Fruit fly (Drosophila melanogaster): ENCODE results near the gene NijA.

The NijA gene

DNA sequence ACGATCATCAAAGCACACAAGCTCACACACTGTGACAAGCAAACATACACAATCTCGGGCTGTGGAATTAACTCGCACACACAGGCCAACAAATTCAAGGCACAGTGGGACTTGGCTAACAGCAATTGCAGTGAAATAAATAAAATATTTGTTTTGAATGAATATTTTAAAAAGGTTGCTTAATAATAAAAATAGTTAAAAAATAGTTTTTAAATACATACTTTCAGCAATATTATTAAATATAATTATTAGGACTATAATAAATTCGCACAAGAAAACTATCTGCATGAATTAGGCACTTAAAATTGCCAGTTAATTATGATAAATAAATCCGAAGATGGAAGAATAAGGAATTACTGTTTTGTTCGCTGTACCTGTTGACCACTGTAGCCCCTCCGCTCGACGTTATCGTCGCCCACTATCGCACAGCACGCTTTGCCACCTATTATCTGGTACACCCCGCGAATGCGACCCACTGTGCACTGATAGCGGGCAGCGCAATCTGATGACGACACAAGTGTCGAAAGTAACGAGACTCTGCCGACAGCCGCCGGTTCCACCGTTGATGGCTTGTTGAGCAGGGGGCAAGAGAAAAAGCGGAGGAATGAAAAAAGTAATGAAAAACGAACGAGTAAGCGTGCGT lies 13.8 kb downstream of the NijA start (continued):
- peak; percentile 96 for TF ChIP-seq unpg (GFP tag; optimal IDR thresholded peaks at IDR 0.05)
- peak; percentile 56 for TF ChIP-seq en (GFP tag; optimal IDR thresholded peaks at IDR 0.05)
- TF ChIP-seq oc (tag; optimal IDR thresholded peaks at IDR 0.05): peak; percentile 96
- peak; percentile 96 for TF ChIP-seq wor (GFP tag; IDR thresholded peaks at IDR 0.05)
- peak; percentile 43 for TF ChIP-seq pros (GFP tag; optimal IDR thresholded peaks at IDR 0.05)
- peak in 1 of 2 experiments; percentile 72 for TF ChIP-seq crp (GFP tag; optimal IDR thresholded peaks at IDR 0.05)
- no peak for TF ChIP-seq h (optimal IDR thresholded peaks at IDR 0.05)
- peak; percentile 98 for TF ChIP-seq CG1233 (GFP tag; optimal IDR thresholded peaks at IDR 0.05)
- no peak for TF ChIP-seq pita (GFP tag; optimal IDR thresholded peaks at IDR 0.05)
- peak; percentile 93 for TF ChIP-seq CG11456 (GFP tag; IDR thresholded peaks at IDR 0.05)
- TF ChIP-seq lola (GFP tag; optimal IDR thresholded peaks at IDR 0.05): peak in 1 of 3 experiments; percentile 98
- peak; percentile 99 for TF ChIP-seq CG2678 (tag; optimal IDR thresholded peaks at IDR 0.05)
- TF ChIP-seq CG6854 (GFP tag; optimal IDR thresholded peaks at IDR 0.05): peak; percentile 98
- TF ChIP-seq CG9609 (GFP tag; optimal IDR thresholded peaks at IDR 0.05): peak; percentile 82
- TF ChIP-seq bab2 (GFP tag; optimal IDR thresholded peaks at IDR 0.05): peak; percentile 62
- peak; percentile 89 for TF ChIP-seq gce (GFP tag; IDR thresholded peaks at IDR 0.05)
- peak; percentile 94 for TF ChIP-seq D19B (GFP tag; optimal IDR thresholded peaks at IDR 0.05)
- TF ChIP-seq gcm (GFP tag; optimal IDR thresholded peaks at IDR 0.05): peak; percentile 97
- TF ChIP-seq HLH3B (GFP tag; IDR thresholded peaks at IDR 0.05): peak; percentile 98
- peak; percentile 85 for TF ChIP-seq Adf1 (GFP tag; IDR thresholded peaks at IDR 0.05)
- peak; percentile 94 for TF ChIP-seq otp (GFP tag; IDR thresholded peaks at IDR 0.05)
- TF ChIP-seq bowl (GFP tag; IDR thresholded peaks at IDR 0.05): peak; percentile 93
- TF ChIP-seq CG14441 (GFP tag; IDR thresholded peaks at IDR 0.05): peak; percentile 97
- peak; percentile 91 for TF ChIP-seq ara (GFP tag; IDR thresholded peaks at IDR 0.05)
- TF ChIP-seq Ptx1 (GFP tag; IDR thresholded peaks at IDR 0.05): peak; percentile 99
- peak; percentile 96 for TF ChIP-seq CG6175 (GFP tag; IDR thresholded peaks at IDR 0.05)
- peak; percentile 90; the same call in 2 of the 3 replicates for TF ChIP-seq ci (GFP tag; IDR thresholded peaks at IDR 0.05)
- TF ChIP-seq ash1 (GFP tag; optimal IDR thresholded peaks at IDR 0.05): no peak
- TF ChIP-seq CG11695 (GFP tag; IDR thresholded peaks at IDR 0.05): peak; percentile 99
- TF ChIP-seq C15 (GFP tag; IDR thresholded peaks at IDR 0.05): peak; percentile 94
- TF ChIP-seq CG30431 (GFP tag; optimal IDR thresholded peaks at IDR 0.05): peak; percentile 95
- TF ChIP-seq bbx (GFP tag; IDR thresholded peaks at IDR 0.05; ENCODE audit: partially characterized antibody): peak; percentile 14; the same call in 1 of the 2 replicates
- peak; percentile 80 for TF ChIP-seq Camta (GFP tag; optimal IDR thresholded peaks at IDR 0.05)
- TF ChIP-seq CG13123 (GFP tag; optimal IDR thresholded peaks at IDR 0.05): peak; percentile 88
- peak; percentile 93 for TF ChIP-seq Lhr (GFP tag; optimal IDR thresholded peaks at IDR 0.05)
- no peak for TF ChIP-seq lov (optimal IDR thresholded peaks at IDR 0.05)
- peak; percentile 80; the same call in 2 of the 3 replicates for TF ChIP-seq lov (GFP tag; IDR thresholded peaks at IDR 0.05)
- peak; percentile 96 for TF ChIP-seq ttk (GFP tag; IDR thresholded peaks at IDR 0.05)
- peak; percentile 95 for TF ChIP-seq CG10267 (tag; optimal IDR thresholded peaks at IDR 0.05)
- peak; percentile 94 for TF ChIP-seq CG11085 (GFP tag; IDR thresholded peaks at IDR 0.05)
- peak; percentile 99 for TF ChIP-seq BtbVII (GFP tag; optimal IDR thresholded peaks at IDR 0.05)
- peak; percentile 98 for TF ChIP-seq Hand (GFP tag; optimal IDR thresholded peaks at IDR 0.05)
- peak; percentile 96 for TF ChIP-seq E2f1 (GFP tag; IDR thresholded peaks at IDR 0.05)
- peak; percentile 91 for TF ChIP-seq CG12071 (GFP tag; optimal IDR thresholded peaks at IDR 0.05)
- TF ChIP-seq hth (optimal IDR thresholded peaks at IDR 0.05): no peak
- TF ChIP-seq sug (tag; optimal IDR thresholded peaks at IDR 0.05): peak; percentile 99
- TF ChIP-seq CG8478 (optimal IDR thresholded peaks at IDR 0.05): no peak
- peak; percentile 97 for TF ChIP-seq klu (GFP tag; IDR thresholded peaks at IDR 0.05)
- TF ChIP-seq Hsf (GFP tag; optimal IDR thresholded peaks at IDR 0.05): peak; percentile 93
- TF ChIP-seq zf30C (GFP tag; optimal IDR thresholded peaks at IDR 0.05): no peak
- TF ChIP-seq zen (tag; optimal IDR thresholded peaks at IDR 0.05): peak; percentile 91
